ENCODE assay signal across 2 fruit fly cellular contexts in genomic region chr2L:9150112-9150511, dm6.
TF ChIP-seq lines count a peak whose summit lies in the region.

No protein-coding gene starts in this region.

- TF ChIP-seq CTCF in whole organism, embryonic (GFP tag; optimal IDR thresholded peaks at IDR 0.05; lab: Kevin White, UChicago) = no peak

TF ChIP-seq in whole organism, embryonic, 481 proteins besides CTCF, POLR2A, EP300 and RAD21:
- TF ChIP-seq insv (GFP tag; optimal IDR thresholded peaks at IDR 0.05; lab: Kevin White, UChicago) (peak in 1 of 2 experiments; percentile 5), CG12155 (GFP tag; optimal IDR thresholded peaks at IDR 0.05; lab: Kevin White, UChicago) (no peak), twi (tag; optimal IDR thresholded peaks at IDR 0.05; lab: Kevin White, UChicago) (peak; percentile 28), zen (tag; optimal IDR thresholded peaks at IDR 0.05; lab: Kevin White, UChicago) (peak; percentile 76), Elba2 (GFP tag; optimal IDR thresholded peaks at IDR 0.05; lab: Kevin White, UChicago) (peak; percentile 57)

TF ChIP-seq in whole organism, prepupa, 60 proteins besides CTCF, POLR2A, EP300 and RAD21:
- peak; percentile 3 for TF ChIP-seq svp (GFP tag; lab: Kevin White, UChicago)
- no peak for TF ChIP-seq esn (GFP tag; optimal IDR thresholded peaks at IDR 0.05; lab: Kevin White, UChicago)
- TF ChIP-seq CG32006 (GFP tag; optimal IDR thresholded peaks at IDR 0.05; lab: Kevin White, UChicago) = no peak
TF ChIP-seq in whole organism, prepupa: peak in this region for 1.
